Worm (Caenorhabditis elegans) whole organism, L1 larva: ENCODE data around the gene ilys-6.
A peak's percentile ranks its signal among the peaks of the same experiment; 100 is the strongest.

Experiments used
- F16B12.6 ChIP-seq: fragments of 150-350 bp; optimal IDR thresholded peaks from 2 replicates; lab custom pipeline; 2014; ENCODE audit warnings: missing biosample characterization, missing genetic modification characterization
- aly-2 ChIP-seq: fragments of 150-350 bp; optimal IDR thresholded peaks from 2 replicates; lab custom pipeline; 2014; ENCODE audit warnings: missing biosample characterization, missing genetic modification characterization
- blmp-1 ChIP-seq: fragments of 150-350 bp; optimal IDR thresholded peaks from 2 replicates; lab custom pipeline; 2014; ENCODE audit warnings: missing biosample characterization, missing genetic modification characterization
- ceh-63 ChIP-seq: fragments of 200-800 bp; sonication (Bioruptor generic); optimal IDR thresholded peaks from 2 replicates; lab custom pipeline; 2018; ENCODE audit warnings: mild to moderate bottlenecking, missing genetic modification characterization, missing compliant biosample characterization
- ceh-82 ChIP-seq, 3 experiments: fragments of 150-350 bp in 1 of 3; sonication (generic microtip) in 2 of 3; optimal IDR thresholded peaks; 2 replicates each; lab custom pipeline; 2014 to 2017; ENCODE audit warnings: missing biosample characterization in 3 of 3, missing genetic modification characterization in 3 of 3
- ceh-90 ChIP-seq: sonication (generic microtip); optimal IDR thresholded peaks from 2 replicates; lab custom pipeline; 2016; ENCODE audit warnings: missing genetic modification characterization, missing compliant biosample characterization
- ces-1 ChIP-seq: fragments of 150-350 bp; optimal IDR thresholded peaks from 2 replicates; lab custom pipeline; 2014; ENCODE audit warnings: missing biosample characterization, missing genetic modification reagents, missing genetic modification characterization
- efl-1 ChIP-seq, 4 experiments: fragments of 150-350 bp; optimal IDR thresholded peaks in 3 of 4; peaks in 1 of 4; 1 replicate in 1 of 4; 2 replicates in 3 of 4; lab custom pipeline; 2014; ENCODE audit warnings: missing biosample characterization in 2 of 4, missing genetic modification characterization in 2 of 4, missing genetic modification reagents in 2 of 4
- efl-3 ChIP-seq: fragments of 200-800 bp; sonication (Bioruptor generic); optimal IDR thresholded peaks from 2 replicates; lab custom pipeline; 2018; ENCODE audit warnings: mild to moderate bottlenecking, missing genetic modification characterization, missing compliant biosample characterization
- egl-13 ChIP-seq: sonication (generic microtip); optimal IDR thresholded peaks from 2 replicates; lab custom pipeline; 2016; ENCODE audit warnings: missing genotype, missing genetic modification reagents, missing genetic modification characterization, missing compliant biosample characterization
- egl-27 ChIP-seq, 2 experiments: fragments of 150-350 bp in 1 of 2; sonication (generic microtip); optimal IDR thresholded peaks; 3 replicates each; lab custom pipeline; 2017 to 2018; ENCODE audit warnings: missing biosample characterization in 2 of 2, missing genetic modification characterization in 2 of 2, missing genetic modification reagents in 2 of 2
- elt-2 ChIP-seq: sonication (generic microtip); optimal IDR thresholded peaks from 2 replicates; lab custom pipeline; 2016; ENCODE audit warnings: missing genetic modification characterization, mild to moderate bottlenecking, inconsistent platforms, missing compliant biosample characterization, missing genetic modification reagents
- elt-3 ChIP-seq, 6 experiments: fragments of 150-350 bp in 1 of 6; sonication (generic microtip); optimal IDR thresholded peaks; 2 replicates each; lab custom pipeline; 2017 to 2018; ENCODE audit warnings: missing biosample characterization in 6 of 6, missing genetic modification characterization in 6 of 6, inconsistent platforms in 1 of 6
- fkh-4 ChIP-seq: sonication (generic microtip); optimal IDR thresholded peaks from 2 replicates; lab custom pipeline; 2016; ENCODE audit warnings: missing compliant biosample characterization, missing genetic modification characterization, borderline replicate concordance
- fkh-8 ChIP-seq: sonication (generic microtip); optimal IDR thresholded peaks from 2 replicates; lab custom pipeline; 2016; ENCODE audit warnings: mild to moderate bottlenecking, missing genetic modification characterization, missing compliant biosample characterization
- fos-1 ChIP-seq: fragments of 150-350 bp; optimal IDR thresholded peaks from 2 replicates; lab custom pipeline; 2014; ENCODE audit warnings: missing biosample characterization, missing genetic modification characterization
- hlh-17 ChIP-seq: fragments of 200-800 bp; sonication (Bioruptor generic); optimal IDR thresholded peaks from 2 replicates; lab custom pipeline; 2018; ENCODE audit warnings: missing genetic modification characterization, mild to moderate bottlenecking, missing compliant biosample characterization, moderate library complexity, borderline replicate concordance
- irx-1 ChIP-seq: sonication (generic microtip); optimal IDR thresholded peaks from 2 replicates; lab custom pipeline; 2016; ENCODE audit warnings: missing genetic modification characterization, missing compliant biosample characterization
- isw-1 ChIP-seq: fragments of 200-800 bp; sonication (Bioruptor generic); IDR thresholded peaks from 2 replicates; pipeline ENCODE4 v1.3.6; 2022; ENCODE audit warnings: missing genetic modification characterization, missing compliant biosample characterization
- jun-1 ChIP-seq: fragments of 150-350 bp; optimal IDR thresholded peaks from 2 replicates; lab custom pipeline; 2014; ENCODE audit warnings: missing biosample characterization, missing genetic modification reagents, missing genetic modification characterization
- lin-13 ChIP-seq: fragments of 150-350 bp; optimal IDR thresholded peaks from 2 replicates; lab custom pipeline; 2014; ENCODE audit warnings: missing biosample characterization, missing genetic modification reagents, missing genetic modification characterization
- lin-14 ChIP-seq: fragments of 200-800 bp; sonication (Bioruptor generic); optimal IDR thresholded peaks from 2 replicates; lab custom pipeline; 2018; ENCODE audit warnings: mild to moderate bottlenecking, missing genetic modification characterization, moderate library complexity, missing compliant biosample characterization
- lin-15B ChIP-seq: fragments of 150-350 bp; sonication (generic microtip); optimal IDR thresholded peaks from 3 replicates; lab custom pipeline; 2014; ENCODE audit warnings: missing biosample characterization, missing genetic modification characterization
- lin-35 ChIP-seq, 2 experiments: fragments of 150-350 bp; optimal IDR thresholded peaks; 2 replicates each; lab custom pipeline; 2014; ENCODE audit warnings: missing biosample characterization in 2 of 2, missing genetic modification characterization in 2 of 2, missing genetic modification reagents in 2 of 2
- lir-3 ChIP-seq: sonication (generic microtip); optimal IDR thresholded peaks from 2 replicates; lab custom pipeline; 2016; ENCODE audit warnings: mild to moderate bottlenecking, missing genetic modification characterization, moderate library complexity, missing compliant biosample characterization; ENCODE audit not compliant: poor library complexity
- lsy-2 ChIP-seq, 2 experiments: fragments of 150-350 bp; optimal IDR thresholded peaks; 2 replicates each; lab custom pipeline; 2014; ENCODE audit warnings: missing biosample characterization in 2 of 2, missing genetic modification characterization in 2 of 2
- mef-2 ChIP-seq: fragments of 150-350 bp; optimal IDR thresholded peaks from 2 replicates; lab custom pipeline; 2014; ENCODE audit warnings: missing biosample characterization, missing genetic modification characterization
- nhr-11 ChIP-seq: fragments of 150-350 bp; optimal IDR thresholded peaks from 2 replicates; lab custom pipeline; 2014; ENCODE audit warnings: missing biosample characterization, missing genetic modification characterization
- nhr-19 ChIP-seq: fragments of 200-800 bp; sonication (Bioruptor generic); conservative IDR thresholded peaks from 2 replicates; pipeline ENCODE4 v1.3.6; 2022; ENCODE audit warnings: missing genetic modification characterization, missing compliant biosample characterization
- nhr-20 ChIP-seq: sonication (generic microtip); optimal IDR thresholded peaks from 2 replicates; lab custom pipeline; 2016; ENCODE audit warnings: mild to moderate bottlenecking, missing genetic modification characterization, missing compliant biosample characterization
- nhr-28 ChIP-seq: fragments of 150-350 bp; optimal IDR thresholded peaks from 2 replicates; lab custom pipeline; 2014; ENCODE audit warnings: missing biosample characterization, missing genetic modification characterization
- nhr-71 ChIP-seq: sonication (generic microtip); optimal IDR thresholded peaks from 2 replicates; lab custom pipeline; 2016; ENCODE audit warnings: mild to moderate bottlenecking, missing genetic modification characterization, moderate library complexity, missing compliant biosample characterization
- nhr-77 ChIP-seq: fragments of 150-350 bp; optimal IDR thresholded peaks from 2 replicates; lab custom pipeline; 2014; ENCODE audit warnings: missing biosample characterization, missing genetic modification characterization
- pag-3 ChIP-seq: sonication (generic microtip); optimal IDR thresholded peaks from 2 replicates; lab custom pipeline; 2017; ENCODE audit warnings: missing genetic modification characterization, mild to moderate bottlenecking, missing compliant biosample characterization, antibody characterized with exemption, borderline replicate concordance; ENCODE audit not compliant: insufficient read depth
- pax-3 ChIP-seq: fragments of 200-800 bp; sonication (Bioruptor generic); optimal IDR thresholded peaks from 2 replicates; lab custom pipeline; 2018; ENCODE audit warnings: mild to moderate bottlenecking, missing genetic modification characterization, moderate library complexity, missing compliant biosample characterization
- pqm-1 ChIP-seq: sonication (generic microtip); optimal IDR thresholded peaks from 3 replicates; lab custom pipeline; 2017; ENCODE audit warnings: missing biosample characterization, missing genetic modification characterization
- rnt-1 ChIP-seq: sonication (generic microtip); optimal IDR thresholded peaks from 2 replicates; lab custom pipeline; 2016; ENCODE audit warnings: mild to moderate bottlenecking, missing genetic modification characterization, moderate library complexity, missing compliant biosample characterization
- snpc-4 ChIP-seq: fragments of 150-350 bp; optimal IDR thresholded peaks from 2 replicates; lab custom pipeline; 2014; ENCODE audit warnings: missing biosample characterization, missing genetic modification characterization
- snu-23 ChIP-seq: sonication (generic microtip); optimal IDR thresholded peaks from 2 replicates; lab custom pipeline; 2016; ENCODE audit warnings: missing genetic modification characterization, missing compliant biosample characterization
- tbx-2 ChIP-seq: sonication (generic microtip); optimal IDR thresholded peaks from 2 replicates; lab custom pipeline; 2016; ENCODE audit warnings: missing genetic modification characterization, missing compliant biosample characterization
- tlp-1 ChIP-seq: fragments of 150-350 bp; optimal IDR thresholded peaks from 2 replicates; lab custom pipeline; 2014; ENCODE audit warnings: missing biosample characterization, missing genetic modification characterization
- unc-62 ChIP-seq: fragments of 150-350 bp; optimal IDR thresholded peaks from 2 replicates; lab custom pipeline; 2014; ENCODE audit warnings: missing biosample characterization, missing genetic modification reagents, missing genetic modification characterization
- vab-15 ChIP-seq: sonication (generic microtip); optimal IDR thresholded peaks from 2 replicates; lab custom pipeline; 2017; ENCODE audit warnings: missing genotype, mild to moderate bottlenecking, missing genetic modification characterization, missing compliant biosample characterization
- xbp-1 ChIP-seq: sonication (generic microtip); optimal IDR thresholded peaks from 2 replicates; lab custom pipeline; 2016; ENCODE audit warnings: missing genetic modification characterization, missing compliant biosample characterization
- zip-4 ChIP-seq: fragments of 200-800 bp; sonication (Bioruptor generic); optimal IDR thresholded peaks from 2 replicates; lab custom pipeline; 2018; ENCODE audit warnings: mild to moderate bottlenecking, missing genetic modification characterization, moderate library complexity, missing compliant biosample characterization
- ztf-11 ChIP-seq, 2 experiments: sonication (generic microtip); optimal IDR thresholded peaks; 2 replicates each; lab custom pipeline; 2016 to 2017; ENCODE audit warnings: missing genetic modification characterization in 2 of 2, missing biosample characterization in 1 of 2, missing compliant biosample characterization in 1 of 2

The ilys-6 gene

ce11 chrIV:4052274-4052673, 11.2 kb downstream of the ilys-6 start (continued):
- TF ChIP-seq nhr-19, result no peak
- TF ChIP-seq snpc-4, result no peak

- TF ChIP-seq F16B12.6 (tag; lab: Kevin White, UChicago) (no peak), vab-15 (tag; lab: Kevin White, UChicago) (no peak), tlp-1 (no peak), lsy-2 (tag; optimal IDR thresholded peaks at IDR 0.05; lab: Kevin White, UChicago) (no peak), irx-1 (tag; lab: Kevin White, UChicago) (no peak), pag-3 (tag; lab: Kevin White, UChicago) (no peak), pax-3 (tag; lab: Kevin White, UChicago) (no peak), elt-2 (tag; lab: Kevin White, UChicago) (no peak), snpc-4 (no peak), nhr-71 (tag; lab: Kevin White, UChicago) (no peak), fkh-4 (tag; lab: Kevin White, UChicago) (no peak), nhr-11 (no peak), lin-13 (no peak), egl-27 (tag; optimal IDR thresholded peaks at IDR 0.05; lab: Kevin White, UChicago) (no peak), efl-3 (GFP tag; lab: Kevin White, UChicago) (no peak), fkh-8 (tag; lab: Kevin White, UChicago) (no peak), elt-3 (tag; optimal IDR thresholded peaks at IDR 0.05; lab: Kevin White, UChicago) (no peak)
These were observed 11.9 kb downstream of the ilys-6 start, which contains the start of gene wrt-5 for ce11 chrIV:4051539-4051938. TSS of gene wrt-5 (minus strand) at chrIV:4051639.

DNA sequence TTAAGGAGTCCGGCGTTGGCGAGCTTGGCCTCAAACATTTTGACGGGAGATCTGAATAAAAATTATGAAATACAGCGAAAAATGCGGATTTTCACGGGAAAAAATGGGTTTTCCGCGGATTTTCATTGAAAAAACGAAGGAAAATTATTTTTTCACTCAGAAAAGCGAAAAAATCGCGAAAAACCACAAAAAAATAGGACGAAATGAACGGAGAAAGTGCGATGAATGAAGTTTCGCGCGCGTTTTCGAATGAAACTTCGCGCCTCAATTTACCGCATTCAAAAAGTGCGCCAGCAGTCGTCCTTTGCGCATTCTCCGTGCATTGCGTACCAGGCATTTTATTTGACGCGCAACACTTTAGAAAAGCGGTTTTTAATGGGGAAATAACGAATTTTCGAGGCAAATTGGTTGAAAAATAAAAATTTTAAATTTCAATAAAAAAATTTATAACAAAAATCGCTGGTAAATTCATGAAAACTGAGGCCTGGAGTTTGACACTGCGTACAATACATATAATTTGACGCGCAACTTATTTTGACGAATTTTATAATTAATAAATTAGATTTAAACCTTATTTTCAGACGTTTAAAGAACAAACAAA, 14.0 kb downstream of the ilys-6 start, which contains the start of gene pcn-1:
Gene pcn-1, minus strand, starts transcription at position 51 of the 601 bp plus-strand sequence.
- peak; percentile 97 for TF ChIP-seq rnt-1 (tag; lab: Kevin White, UChicago)
- TF ChIP-seq xbp-1 (tag; lab: Kevin White, UChicago), result peak; percentile 97
- TF ChIP-seq pax-3 (tag; lab: Kevin White, UChicago), result peak; percentile 97
- no peak for TF ChIP-seq ces-1 (GFP tag; lab: Kevin White, UChicago)
- TF ChIP-seq nhr-20 (tag; lab: Kevin White, UChicago), result peak; percentile 97
- TF ChIP-seq ceh-82 (tag; optimal IDR thresholded peaks at IDR 0.05; lab: Kevin White, UChicago), result peak; percentile 93 to 95 (median 93)
- TF ChIP-seq efl-1 (optimal IDR thresholded peaks at IDR 0.05; lab: Kevin White, UChicago), result peak; percentile 99
- peak; percentile 98 to 100 for TF ChIP-seq efl-1 (GFP tag; optimal IDR thresholded peaks at IDR 0.05 in 1 of 2; lab: Kevin White, UChicago)
- peak; percentile 68 to 94 for TF ChIP-seq ztf-11 (tag; optimal IDR thresholded peaks at IDR 0.05; lab: Kevin White, UChicago)
- no peak for TF ChIP-seq pqm-1
- peak; percentile 44 for TF ChIP-seq aly-2 (tag; lab: Kevin White, UChicago)
- peak; percentile 91 for TF ChIP-seq lin-15B (tag; lab: Kevin White, UChicago)
- TF ChIP-seq isw-1, result peak; percentile 98
- peak; percentile 91 for TF ChIP-seq fkh-4 (tag; lab: Kevin White, UChicago)
- TF ChIP-seq ceh-63 (GFP tag; lab: Kevin White, UChicago), result peak; percentile 80
- peak; percentile 98 for TF ChIP-seq lin-14 (GFP tag; lab: Kevin White, UChicago)
- peak; percentile 95 for TF ChIP-seq F16B12.6 (tag; lab: Kevin White, UChicago)
- peak; percentile 88 for TF ChIP-seq fos-1 (tag; lab: Kevin White, UChicago)
- TF ChIP-seq lin-13, result peak; percentile 92
- peak; percentile 92 for TF ChIP-seq snpc-4
- TF ChIP-seq egl-13 (tag; lab: Kevin White, UChicago), result peak; percentile 98
- TF ChIP-seq nhr-28 (tag; lab: Kevin White, UChicago), result no peak
- TF ChIP-seq snu-23 (GFP tag; lab: Kevin White, UChicago), result peak; percentile 96
- peak; percentile 98 for TF ChIP-seq lin-35 (GFP tag; optimal IDR thresholded peaks at IDR 0.05; lab: Kevin White, UChicago)
- TF ChIP-seq jun-1 (tag; lab: Kevin White, UChicago), result peak; percentile 91
- peak; percentile 80 for TF ChIP-seq nhr-77 (tag; lab: Kevin White, UChicago)
- TF ChIP-seq vab-15 (tag; lab: Kevin White, UChicago), result peak; percentile 48
- TF ChIP-seq hlh-17 (GFP tag; lab: Kevin White, UChicago), result no peak
- TF ChIP-seq tbx-2 (tag; lab: Kevin White, UChicago), result peak; percentile 99
- peak; percentile 46 for TF ChIP-seq mef-2 (tag; lab: Kevin White, UChicago)
- TF ChIP-seq lir-3, result no peak
- TF ChIP-seq efl-3 (GFP tag; lab: Kevin White, UChicago), result peak; percentile 100
- peak; percentile 38 for TF ChIP-seq unc-62 (GFP tag; lab: Kevin White, UChicago)
- TF ChIP-seq nhr-71 (tag; lab: Kevin White, UChicago), result peak; percentile 99
- peak; percentile 75 for TF ChIP-seq ceh-90 (tag; lab: Kevin White, UChicago)
- peak; percentile 94 for TF ChIP-seq zip-4 (GFP tag; lab: Kevin White, UChicago)
- peak; percentile 77 for TF ChIP-seq blmp-1 (tag; lab: Kevin White, UChicago)
